Worm (Caenorhabditis elegans) whole organism, L2 larva: Measurements from ENCODE around the gene dhs-27.

Experiments used
- C34F6.9 ChIP-seq: fragments of 150-350 bp; optimal IDR thresholded peaks from 2 replicates; lab custom pipeline; 2014; ENCODE audit warnings: missing biosample characterization, missing genetic modification characterization
- F13H6.1 ChIP-seq: sonication (generic microtip); optimal IDR thresholded peaks from 2 replicates; lab custom pipeline; 2016; ENCODE audit warnings: missing genetic modification characterization, missing compliant biosample characterization
- Y55F3AM.14 ChIP-seq: fragments of 200-800 bp; sonication (Bioruptor generic); optimal IDR thresholded peaks from 2 replicates; lab custom pipeline; 2018; ENCODE audit warnings: mild to moderate bottlenecking, missing genetic modification characterization, missing compliant biosample characterization
- ZK546.5 ChIP-seq: sonication (generic microtip); optimal IDR thresholded peaks from 2 replicates; lab custom pipeline; 2017; ENCODE audit warnings: missing biosample characterization, missing genetic modification characterization
- alr-1 ChIP-seq: fragments of 150-350 bp; optimal IDR thresholded peaks from 2 replicates; lab custom pipeline; 2014; ENCODE audit warnings: missing biosample characterization, missing genetic modification characterization
- aly-2 ChIP-seq: fragments of 150-350 bp; optimal IDR thresholded peaks from 2 replicates; lab custom pipeline; 2014; ENCODE audit warnings: missing biosample characterization, missing genetic modification characterization
- ama-1 ChIP-seq: fragments of 150-350 bp; optimal IDR thresholded peaks from 2 replicates; lab custom pipeline; 2018; ENCODE audit warnings: inconsistent platforms
- blmp-1 ChIP-seq: sonication (generic microtip); optimal IDR thresholded peaks from 2 replicates; lab custom pipeline; 2017; ENCODE audit warnings: missing genetic modification characterization, mild to moderate bottlenecking, missing compliant biosample characterization, antibody characterized with exemption, moderate library complexity; ENCODE audit not compliant: insufficient read depth
- ceh-82 ChIP-seq: fragments of 150-350 bp; optimal IDR thresholded peaks from 2 replicates; lab custom pipeline; 2014; ENCODE audit warnings: missing biosample characterization, missing genetic modification characterization
- crh-2 ChIP-seq: sonication (generic microtip); optimal IDR thresholded peaks from 2 replicates; lab custom pipeline; 2017; ENCODE audit warnings: missing biosample characterization, missing genetic modification characterization
- dmd-4 ChIP-seq: sonication (generic microtip); optimal IDR thresholded peaks from 2 replicates; lab custom pipeline; 2017; ENCODE audit warnings: missing biosample characterization, missing genetic modification characterization
- egl-27 ChIP-seq: sonication (generic microtip); optimal IDR thresholded peaks from 3 replicates; lab custom pipeline; 2017; ENCODE audit warnings: missing biosample characterization, missing genetic modification reagents, missing genetic modification characterization
- elt-1 ChIP-seq: fragments of 150-350 bp; optimal IDR thresholded peaks from 2 replicates; lab custom pipeline; 2014; ENCODE audit warnings: missing biosample characterization, missing genetic modification characterization
- elt-3 ChIP-seq: sonication (generic microtip); optimal IDR thresholded peaks from 2 replicates; lab custom pipeline; 2017; ENCODE audit warnings: missing biosample characterization, missing genetic modification characterization
- fos-1 ChIP-seq: fragments of 150-350 bp; optimal IDR thresholded peaks from 2 replicates; lab custom pipeline; 2014; ENCODE audit warnings: missing biosample characterization, missing genetic modification characterization
- gmeb-1 ChIP-seq: fragments of 150-350 bp; optimal IDR thresholded peaks from 2 replicates; lab custom pipeline; 2014; ENCODE audit warnings: missing biosample characterization, missing genetic modification characterization
- lin-11 ChIP-seq: fragments of 150-350 bp; sonication (generic microtip); optimal IDR thresholded peaks from 2 replicates; lab custom pipeline; 2014; ENCODE audit warnings: missing biosample characterization, missing genetic modification characterization, inconsistent platforms, mixed read lengths
- lin-13 ChIP-seq: fragments of 150-350 bp; optimal IDR thresholded peaks from 2 replicates; lab custom pipeline; 2014; ENCODE audit warnings: missing biosample characterization, missing genetic modification reagents, missing genetic modification characterization
- lin-39 ChIP-seq: fragments of 150-350 bp; optimal IDR thresholded peaks from 2 replicates; lab custom pipeline; 2014; ENCODE audit warnings: missing biosample characterization, missing genetic modification reagents, missing genetic modification characterization
- lsy-2 ChIP-seq, 2 experiments: fragments of 150-350 bp in 1 of 2; sonication (generic microtip) in 1 of 2; optimal IDR thresholded peaks; 2 replicates each; lab custom pipeline; 2014 to 2017; ENCODE audit warnings: missing biosample characterization in 2 of 2, missing genetic modification characterization in 2 of 2
- mab-5 ChIP-seq: fragments of 150-350 bp; optimal IDR thresholded peaks from 2 replicates; lab custom pipeline; 2014; ENCODE audit warnings: missing biosample characterization, missing genetic modification characterization
- mbf-1 ChIP-seq: sonication (generic microtip); optimal IDR thresholded peaks from 2 replicates; lab custom pipeline; 2017; ENCODE audit warnings: missing biosample characterization, missing genetic modification characterization
- mdl-1 ChIP-seq, 2 experiments: fragments of 150-350 bp in 1 of 2; sonication (generic microtip) in 1 of 2; optimal IDR thresholded peaks; 2 replicates each; lab custom pipeline; 2017; ENCODE audit warnings: missing biosample characterization in 2 of 2, missing genetic modification characterization in 2 of 2
- nhr-10 ChIP-seq: sonication (generic microtip); optimal IDR thresholded peaks from 2 replicates; lab custom pipeline; 2017; ENCODE audit warnings: missing biosample characterization, missing genetic modification characterization
- nhr-11 ChIP-seq: fragments of 150-350 bp; optimal IDR thresholded peaks from 2 replicates; lab custom pipeline; 2014; ENCODE audit warnings: missing biosample characterization, missing genetic modification characterization
- nhr-12 ChIP-seq: fragments of 150-350 bp; optimal IDR thresholded peaks from 2 replicates; lab custom pipeline; 2014; ENCODE audit warnings: missing biosample characterization, missing genetic modification characterization
- nhr-129 ChIP-seq: fragments of 150-350 bp; optimal IDR thresholded peaks from 2 replicates; lab custom pipeline; 2014; ENCODE audit warnings: missing biosample characterization, missing genetic modification characterization
- nhr-21 ChIP-seq: fragments of 150-350 bp; optimal IDR thresholded peaks from 2 replicates; lab custom pipeline; 2014; ENCODE audit warnings: missing biosample characterization, missing genetic modification characterization
- nhr-23 ChIP-seq: fragments of 150-350 bp; optimal IDR thresholded peaks from 2 replicates; lab custom pipeline; 2014; ENCODE audit warnings: missing biosample characterization, missing genetic modification reagents, missing genetic modification characterization
- nhr-25 ChIP-seq: fragments of 150-350 bp; sonication (generic microtip); optimal IDR thresholded peaks from 3 replicates; lab custom pipeline; 2014; ENCODE audit warnings: missing biosample characterization, missing genetic modification characterization
- nhr-6 ChIP-seq: fragments of 150-350 bp; optimal IDR thresholded peaks from 2 replicates; lab custom pipeline; 2014; ENCODE audit warnings: missing biosample characterization, missing genetic modification characterization
- peb-1 ChIP-seq: fragments of 150-350 bp; optimal IDR thresholded peaks from 2 replicates; lab custom pipeline; 2014; ENCODE audit warnings: missing biosample characterization, missing genetic modification characterization
- sem-4 ChIP-seq: fragments of 150-350 bp; optimal IDR thresholded peaks from 2 replicates; lab custom pipeline; 2014; ENCODE audit warnings: missing biosample characterization, missing genetic modification reagents, missing genetic modification characterization
- sma-3 ChIP-seq: sonication (generic microtip); optimal IDR thresholded peaks from 2 replicates; lab custom pipeline; 2016; ENCODE audit warnings: missing genetic modification reagents, missing genetic modification characterization, missing compliant biosample characterization
- sma-9 ChIP-seq, 2 experiments: fragments of 150-350 bp in 1 of 2; sonication (generic microtip) in 1 of 2; optimal IDR thresholded peaks; 2 replicates each; lab custom pipeline; 2014 to 2016; ENCODE audit warnings: missing genetic modification characterization in 2 of 2, mild to moderate bottlenecking in 1 of 2, missing biosample characterization in 1 of 2, missing compliant biosample characterization in 1 of 2, missing genetic modification reagents in 1 of 2, moderate library complexity in 1 of 2
- snpc-4 ChIP-seq: fragments of 150-350 bp; optimal IDR thresholded peaks from 2 replicates; lab custom pipeline; 2014; ENCODE audit warnings: missing biosample characterization, missing genetic modification characterization
- unc-39 ChIP-seq: fragments of 150-350 bp; optimal IDR thresholded peaks from 2 replicates; lab custom pipeline; 2014; ENCODE audit warnings: missing biosample characterization, missing genetic modification characterization
- unc-55 ChIP-seq: fragments of 150-350 bp; sonication (generic microtip); optimal IDR thresholded peaks from 3 replicates; lab custom pipeline; 2014; ENCODE audit warnings: missing biosample characterization, missing genetic modification reagents, missing genetic modification characterization
- unc-62 ChIP-seq: fragments of 150-350 bp; optimal IDR thresholded peaks from 2 replicates; lab custom pipeline; 2014; ENCODE audit warnings: missing biosample characterization, missing genetic modification reagents, missing genetic modification characterization
- ztf-11 ChIP-seq: sonication (generic microtip); optimal IDR thresholded peaks from 2 replicates; lab custom pipeline; 2017; ENCODE audit warnings: missing biosample characterization, missing genetic modification characterization

The dhs-27 gene

ce11 chrX:3375320-3375719 lies 39.2 kb downstream of the dhs-27 start:
- TF ChIP-seq unc-55 (GFP tag; lab: Kevin White, UChicago) (peak; percentile 10), nhr-12 (tag; lab: Kevin White, UChicago) (no peak)

- TF ChIP-seq ztf-11 (tag; lab: Kevin White, UChicago) (no peak), sem-4 (tag; lab: Kevin White, UChicago) (no peak), elt-1 (no peak), egl-27 (tag; lab: Kevin White, UChicago) (no peak), nhr-129 (no peak), lin-39 (no peak), alr-1 (tag; lab: Kevin White, UChicago) (no peak), ama-1 (lab: Kevin White, UChicago) (no peak), nhr-11 (tag; lab: Kevin White, UChicago) (no peak), dmd-4 (tag; lab: Kevin White, UChicago) (no peak), unc-62 (GFP tag; lab: Kevin White, UChicago) (no peak), Y55F3AM.14 (GFP tag; lab: Kevin White, UChicago) (no peak), ceh-82 (tag; lab: Kevin White, UChicago) (no peak), ZK546.5 (tag; lab: Kevin White, UChicago) (no peak), peb-1 (no peak), F13H6.1 (tag; lab: Kevin White, UChicago) (no peak), mbf-1 (tag; lab: Kevin White, UChicago) (no peak)
Observed at ce11 chrX:3374642-3375041, 39.9 kb downstream of the dhs-27 start, which contains the start of gene clc-3. Gene clc-3, minus strand, starts transcription at chrX:3374742.

- TF ChIP-seq snpc-4 (peak; percentile 33), nhr-12 (tag; lab: Kevin White, UChicago) (no peak), ZK546.5 (tag; lab: Kevin White, UChicago) (no peak), nhr-129 (peak; percentile 89), nhr-23 (no peak), blmp-1 (tag; lab: Kevin White, UChicago) (no peak), sma-3 (peak; percentile 40), lin-13 (GFP tag; lab: Kevin White, UChicago) (peak; percentile 38), mdl-1 (tag; optimal IDR thresholded peaks at IDR 0.05; lab: Kevin White, UChicago) (peak in 1 of 2 experiments; percentile 14), gmeb-1 (peak; percentile 64), crh-2 (tag; lab: Kevin White, UChicago) (peak; percentile 47), unc-39 (tag; lab: Kevin White, UChicago) (no peak), unc-55 (GFP tag; lab: Kevin White, UChicago) (peak; percentile 73), lin-11 (peak; percentile 7), lin-39 (no peak), sma-9 (GFP tag; optimal IDR thresholded peaks at IDR 0.05; lab: Kevin White, UChicago) (peak; percentile 72), sma-9 (tag; optimal IDR thresholded peaks at IDR 0.05; lab: Kevin White, UChicago) (no peak), ztf-11 (tag; lab: Kevin White, UChicago) (no peak), sem-4 (tag; lab: Kevin White, UChicago) (peak; percentile 53), nhr-25 (tag; lab: Kevin White, UChicago) (peak; percentile 34), C34F6.9 (tag; lab: Kevin White, UChicago) (peak; percentile 37), nhr-11 (tag; lab: Kevin White, UChicago) (peak; percentile 40), mab-5 (tag; lab: Kevin White, UChicago) (peak; percentile 30), aly-2 (no peak), fos-1 (tag; lab: Kevin White, UChicago) (peak; percentile 48), nhr-10 (tag; lab: Kevin White, UChicago) (no peak), nhr-21 (tag; lab: Kevin White, UChicago) (peak; percentile 78), lsy-2 (tag; optimal IDR thresholded peaks at IDR 0.05; lab: Kevin White, UChicago) (peak in 1 of 2 experiments; percentile 32), F13H6.1 (tag; lab: Kevin White, UChicago) (peak; percentile 67), elt-3 (tag; lab: Kevin White, UChicago) (no peak), nhr-6 (tag; lab: Kevin White, UChicago) (peak; percentile 4), egl-27 (tag; lab: Kevin White, UChicago) (peak; percentile 34), Y55F3AM.14 (GFP tag; lab: Kevin White, UChicago) (peak; percentile 66)
Observed at ce11 chrX:3371264-3371663, 43.2 kb downstream of the dhs-27 start.
